Worm (Caenorhabditis elegans) whole organism, L2 larva: ENCODE measurements around the gene K01G5.10.

Experiments
- C34F6.9 ChIP-seq: fragments of 150-350 bp; optimal IDR thresholded peaks from 2 replicates; lab custom pipeline; 2014; ENCODE audit warnings: missing biosample characterization, missing genetic modification characterization
- F13H6.1 ChIP-seq: sonication (generic microtip); optimal IDR thresholded peaks from 2 replicates; lab custom pipeline; 2016; ENCODE audit warnings: missing genetic modification characterization, missing compliant biosample characterization
- Y55F3AM.14 ChIP-seq: fragments of 200-800 bp; sonication (Bioruptor generic); optimal IDR thresholded peaks from 2 replicates; lab custom pipeline; 2018; ENCODE audit warnings: mild to moderate bottlenecking, missing genetic modification characterization, missing compliant biosample characterization
- alr-1 ChIP-seq: fragments of 150-350 bp; optimal IDR thresholded peaks from 2 replicates; lab custom pipeline; 2014; ENCODE audit warnings: missing biosample characterization, missing genetic modification characterization
- aly-2 ChIP-seq: fragments of 150-350 bp; optimal IDR thresholded peaks from 2 replicates; lab custom pipeline; 2014; ENCODE audit warnings: missing biosample characterization, missing genetic modification characterization
- ama-1 ChIP-seq: fragments of 150-350 bp; optimal IDR thresholded peaks from 2 replicates; lab custom pipeline; 2018; ENCODE audit warnings: inconsistent platforms
- blmp-1 ChIP-seq: sonication (generic microtip); optimal IDR thresholded peaks from 2 replicates; lab custom pipeline; 2017; ENCODE audit warnings: missing genetic modification characterization, mild to moderate bottlenecking, missing compliant biosample characterization, antibody characterized with exemption, moderate library complexity; ENCODE audit not compliant: insufficient read depth
- crh-2 ChIP-seq: sonication (generic microtip); optimal IDR thresholded peaks from 2 replicates; lab custom pipeline; 2017; ENCODE audit warnings: missing biosample characterization, missing genetic modification characterization
- dmd-4 ChIP-seq: sonication (generic microtip); optimal IDR thresholded peaks from 2 replicates; lab custom pipeline; 2017; ENCODE audit warnings: missing biosample characterization, missing genetic modification characterization
- egl-27 ChIP-seq: sonication (generic microtip); optimal IDR thresholded peaks from 3 replicates; lab custom pipeline; 2017; ENCODE audit warnings: missing biosample characterization, missing genetic modification reagents, missing genetic modification characterization
- elt-3 ChIP-seq: sonication (generic microtip); optimal IDR thresholded peaks from 2 replicates; lab custom pipeline; 2017; ENCODE audit warnings: missing biosample characterization, missing genetic modification characterization
- fos-1 ChIP-seq: fragments of 150-350 bp; optimal IDR thresholded peaks from 2 replicates; lab custom pipeline; 2014; ENCODE audit warnings: missing biosample characterization, missing genetic modification characterization
- gmeb-1 ChIP-seq: fragments of 150-350 bp; optimal IDR thresholded peaks from 2 replicates; lab custom pipeline; 2014; ENCODE audit warnings: missing biosample characterization, missing genetic modification characterization
- lin-11 ChIP-seq: fragments of 150-350 bp; sonication (generic microtip); optimal IDR thresholded peaks from 2 replicates; lab custom pipeline; 2014; ENCODE audit warnings: missing biosample characterization, missing genetic modification characterization, inconsistent platforms, mixed read lengths
- lin-13 ChIP-seq: fragments of 150-350 bp; optimal IDR thresholded peaks from 2 replicates; lab custom pipeline; 2014; ENCODE audit warnings: missing biosample characterization, missing genetic modification reagents, missing genetic modification characterization
- lsy-2 ChIP-seq, 2 experiments: fragments of 150-350 bp in 1 of 2; sonication (generic microtip) in 1 of 2; optimal IDR thresholded peaks; 2 replicates each; lab custom pipeline; 2014 to 2017; ENCODE audit warnings: missing biosample characterization in 2 of 2, missing genetic modification characterization in 2 of 2
- mab-5 ChIP-seq: fragments of 150-350 bp; optimal IDR thresholded peaks from 2 replicates; lab custom pipeline; 2014; ENCODE audit warnings: missing biosample characterization, missing genetic modification characterization
- mbf-1 ChIP-seq: sonication (generic microtip); optimal IDR thresholded peaks from 2 replicates; lab custom pipeline; 2017; ENCODE audit warnings: missing biosample characterization, missing genetic modification characterization
- mdl-1 ChIP-seq, 2 experiments: fragments of 150-350 bp in 1 of 2; sonication (generic microtip) in 1 of 2; optimal IDR thresholded peaks; 2 replicates each; lab custom pipeline; 2017; ENCODE audit warnings: missing biosample characterization in 2 of 2, missing genetic modification characterization in 2 of 2
- nhr-11 ChIP-seq: fragments of 150-350 bp; optimal IDR thresholded peaks from 2 replicates; lab custom pipeline; 2014; ENCODE audit warnings: missing biosample characterization, missing genetic modification characterization
- nhr-12 ChIP-seq: fragments of 150-350 bp; optimal IDR thresholded peaks from 2 replicates; lab custom pipeline; 2014; ENCODE audit warnings: missing biosample characterization, missing genetic modification characterization
- nhr-129 ChIP-seq: fragments of 150-350 bp; optimal IDR thresholded peaks from 2 replicates; lab custom pipeline; 2014; ENCODE audit warnings: missing biosample characterization, missing genetic modification characterization
- nhr-21 ChIP-seq: fragments of 150-350 bp; optimal IDR thresholded peaks from 2 replicates; lab custom pipeline; 2014; ENCODE audit warnings: missing biosample characterization, missing genetic modification characterization
- nhr-237 ChIP-seq: fragments of 150-350 bp; optimal IDR thresholded peaks from 2 replicates; lab custom pipeline; 2014; ENCODE audit warnings: missing biosample characterization, missing genetic modification characterization
- nhr-25 ChIP-seq: fragments of 150-350 bp; sonication (generic microtip); optimal IDR thresholded peaks from 3 replicates; lab custom pipeline; 2014; ENCODE audit warnings: missing biosample characterization, missing genetic modification characterization
- nhr-6 ChIP-seq: fragments of 150-350 bp; optimal IDR thresholded peaks from 2 replicates; lab custom pipeline; 2014; ENCODE audit warnings: missing biosample characterization, missing genetic modification characterization
- peb-1 ChIP-seq: fragments of 150-350 bp; optimal IDR thresholded peaks from 2 replicates; lab custom pipeline; 2014; ENCODE audit warnings: missing biosample characterization, missing genetic modification characterization
- sem-4 ChIP-seq: fragments of 150-350 bp; optimal IDR thresholded peaks from 2 replicates; lab custom pipeline; 2014; ENCODE audit warnings: missing biosample characterization, missing genetic modification reagents, missing genetic modification characterization
- sma-3 ChIP-seq: sonication (generic microtip); optimal IDR thresholded peaks from 2 replicates; lab custom pipeline; 2016; ENCODE audit warnings: missing genetic modification reagents, missing genetic modification characterization, missing compliant biosample characterization
- sma-9 ChIP-seq, 2 experiments: fragments of 150-350 bp in 1 of 2; sonication (generic microtip) in 1 of 2; optimal IDR thresholded peaks; 2 replicates each; lab custom pipeline; 2014 to 2016; ENCODE audit warnings: missing genetic modification characterization in 2 of 2, mild to moderate bottlenecking in 1 of 2, missing biosample characterization in 1 of 2, missing compliant biosample characterization in 1 of 2, missing genetic modification reagents in 1 of 2, moderate library complexity in 1 of 2
- unc-62 ChIP-seq: fragments of 150-350 bp; optimal IDR thresholded peaks from 2 replicates; lab custom pipeline; 2014; ENCODE audit warnings: missing biosample characterization, missing genetic modification reagents, missing genetic modification characterization
- zag-1 ChIP-seq: fragments of 150-350 bp; optimal IDR thresholded peaks from 2 replicates; lab custom pipeline; 2014; ENCODE audit warnings: missing biosample characterization, missing genetic modification characterization
- ztf-4 ChIP-seq: fragments of 150-350 bp; optimal IDR thresholded peaks from 2 replicates; lab custom pipeline; 2014; ENCODE audit warnings: missing biosample characterization, missing genetic modification characterization

The K01G5.10 gene

ce11 chrIII:10719057-10719456 is 39.3 kb downstream of the K01G5.10 start:
- TF ChIP-seq gmeb-1 (peak; percentile 9), nhr-11 (no peak), crh-2 (tag; lab: Kevin White, UChicago) (peak; percentile 94), nhr-129 (peak; percentile 20), sma-9 (GFP tag; optimal IDR thresholded peaks at IDR 0.05; lab: Kevin White, UChicago) (peak; percentile 81), sma-9 (tag; optimal IDR thresholded peaks at IDR 0.05; lab: Kevin White, UChicago) (no peak), lin-11 (tag; lab: Kevin White, UChicago) (no peak), ztf-4 (tag; lab: Kevin White, UChicago) (no peak), alr-1 (no peak), nhr-25 (peak; percentile 58), lin-13 (GFP tag; lab: Kevin White, UChicago) (peak; percentile 5), zag-1 (tag; lab: Kevin White, UChicago) (no peak), elt-3 (tag; lab: Kevin White, UChicago) (no peak), mbf-1 (no peak), mab-5 (no peak), ama-1 (lab: Kevin White, UChicago) (no peak), sma-3 (GFP tag; lab: Kevin White, UChicago) (peak; percentile 52), unc-62 (no peak), blmp-1 (tag; lab: Kevin White, UChicago) (peak; percentile 55), F13H6.1 (tag; lab: Kevin White, UChicago) (peak; percentile 50), dmd-4 (no peak), fos-1 (tag; lab: Kevin White, UChicago) (peak; percentile 61), peb-1 (tag; lab: Kevin White, UChicago) (no peak)

- no peak for TF ChIP-seq nhr-6 (tag; lab: Kevin White, UChicago)
- TF ChIP-seq unc-62: no peak
- TF ChIP-seq crh-2 (tag; lab: Kevin White, UChicago): peak; percentile 11
- TF ChIP-seq lin-11 (tag; lab: Kevin White, UChicago): no peak
- TF ChIP-seq dmd-4: no peak
- no peak for TF ChIP-seq nhr-21 (tag; lab: Kevin White, UChicago)
- peak; percentile 30 for TF ChIP-seq sma-9 (GFP tag; optimal IDR thresholded peaks at IDR 0.05; lab: Kevin White, UChicago)
- TF ChIP-seq sma-9 (tag; optimal IDR thresholded peaks at IDR 0.05; lab: Kevin White, UChicago): no peak
- peak; percentile 6 for TF ChIP-seq nhr-25
- TF ChIP-seq nhr-12 (tag; lab: Kevin White, UChicago): no peak
- peak; percentile 3 for TF ChIP-seq Y55F3AM.14 (GFP tag; lab: Kevin White, UChicago)
Observed at ce11 chrIII:10718078-10718477, 40.2 kb downstream of the K01G5.10 start.

- TF ChIP-seq ztf-4 (tag; lab: Kevin White, UChicago) (peak; percentile 76), egl-27 (peak; percentile 62), mdl-1 (tag; optimal IDR thresholded peaks at IDR 0.05; lab: Kevin White, UChicago) (no peak), aly-2 (no peak), sem-4 (tag; lab: Kevin White, UChicago) (peak; percentile 43), crh-2 (tag; lab: Kevin White, UChicago) (peak; percentile 81), unc-62 (no peak), lsy-2 (tag; optimal IDR thresholded peaks at IDR 0.05; lab: Kevin White, UChicago) (peak in 1 of 2 experiments; percentile 62), mab-5 (peak; percentile 12), sma-3 (GFP tag; lab: Kevin White, UChicago) (peak; percentile 86), zag-1 (tag; lab: Kevin White, UChicago) (peak; percentile 11), fos-1 (tag; lab: Kevin White, UChicago) (peak; percentile 62), F13H6.1 (tag; lab: Kevin White, UChicago) (peak; percentile 80), nhr-25 (peak; percentile 94), nhr-129 (peak; percentile 88), C34F6.9 (tag; lab: Kevin White, UChicago) (peak; percentile 46), blmp-1 (tag; lab: Kevin White, UChicago) (peak; percentile 89), lin-13 (GFP tag; lab: Kevin White, UChicago) (no peak), nhr-21 (tag; lab: Kevin White, UChicago) (peak; percentile 96), peb-1 (tag; lab: Kevin White, UChicago) (no peak), mbf-1 (no peak), nhr-237 (tag; lab: Kevin White, UChicago) (no peak), gmeb-1 (peak; percentile 4), sma-9 (GFP tag; optimal IDR thresholded peaks at IDR 0.05; lab: Kevin White, UChicago) (peak; percentile 91), sma-9 (tag; optimal IDR thresholded peaks at IDR 0.05; lab: Kevin White, UChicago) (no peak), nhr-6 (tag; lab: Kevin White, UChicago) (peak; percentile 20)
Observed at ce11 chrIII:10717479-10717878, 40.8 kb downstream of the K01G5.10 start.

- TF ChIP-seq F13H6.1 (tag; lab: Kevin White, UChicago): peak; percentile 20
- no peak for TF ChIP-seq nhr-12 (tag; lab: Kevin White, UChicago)
- TF ChIP-seq nhr-129: peak; percentile 10
- no peak for TF ChIP-seq fos-1 (tag; lab: Kevin White, UChicago)
- peak; percentile 32 for TF ChIP-seq sma-9 (GFP tag; optimal IDR thresholded peaks at IDR 0.05; lab: Kevin White, UChicago)
- no peak for TF ChIP-seq sma-9 (tag; optimal IDR thresholded peaks at IDR 0.05; lab: Kevin White, UChicago)
Observed at ce11 chrIII:10716091-10716490, 42.2 kb downstream of the K01G5.10 start, which contains the start of gene W09D10.4. W09D10.4 (minus strand) TSS chrIII:10716191.
